Fruit fly (Drosophila melanogaster): ENCODE measurements around the gene CG15387.

CG15387 gene

dm6 chr2L:2236722-2237121, 10.6 kb upstream of the CG15387 start, which contains the start of gene Sec24CD (continued):
- TF ChIP-seq wdn (GFP tag; IDR thresholded peaks at IDR 0.05) (no peak), CG31365 (tag; optimal IDR thresholded peaks at IDR 0.05) (no peak), lmd (GFP tag; IDR thresholded peaks at IDR 0.05) (no peak), Deaf1 (tag; optimal IDR thresholded peaks at IDR 0.05) (no peak), hbn (GFP tag; IDR thresholded peaks at IDR 0.05; ENCODE audit: partially characterized antibody) (peak; percentile 76), ham (GFP tag; IDR thresholded peaks at IDR 0.05) (no peak), Jarid2 (GFP tag; optimal IDR thresholded peaks at IDR 0.05) (no peak), hkb (optimal IDR thresholded peaks at IDR 0.05) (no peak), hkb (GFP tag; IDR thresholded peaks at IDR 0.05) (no peak), Myb (GFP tag; optimal IDR thresholded peaks at IDR 0.05) (no peak), prd (optimal IDR thresholded peaks at IDR 0.05) (no peak), prd (GFP tag; IDR thresholded peaks at IDR 0.05) (no peak), z (GFP tag; IDR thresholded peaks at IDR 0.05) (no peak), CG6765 (GFP tag; optimal IDR thresholded peaks at IDR 0.05) (no peak), BEAF-32 (GFP tag; optimal IDR thresholded peaks at IDR 0.05) (peak; percentile 61), CG7372 (GFP tag; IDR thresholded peaks at IDR 0.05) (no peak), jumu (GFP tag; optimal IDR thresholded peaks at IDR 0.05) (no peak), CG4404 (GFP tag; IDR thresholded peaks at IDR 0.05) (no peak), CG10267 (tag; optimal IDR thresholded peaks at IDR 0.05) (peak; percentile 68), salm (tag; optimal IDR thresholded peaks at IDR 0.05) (peak; percentile 16), CG9609 (GFP tag; optimal IDR thresholded peaks at IDR 0.05) (no peak), CG32532 (GFP tag; IDR thresholded peaks at IDR 0.05) (no peak), gcm2 (GFP tag; optimal IDR thresholded peaks at IDR 0.05) (no peak), Xbp1 (GFP tag; optimal IDR thresholded peaks at IDR 0.05) (peak; percentile 79), CG13624 (GFP tag; optimal IDR thresholded peaks at IDR 0.05) (no peak), tx (GFP tag; optimal IDR thresholded peaks at IDR 0.05) (no peak), tin (GFP tag; optimal IDR thresholded peaks at IDR 0.05) (no peak), Bdp1 (GFP tag; optimal IDR thresholded peaks at IDR 0.05) (no peak), CG12391 (tag; optimal IDR thresholded peaks at IDR 0.05) (peak; percentile 52), wor (GFP tag; IDR thresholded peaks at IDR 0.05) (no peak), CG6791 (GFP tag; IDR thresholded peaks at IDR 0.05; ENCODE audit: partially characterized antibody) (peak; percentile 96), pho (GFP tag; optimal IDR thresholded peaks at IDR 0.05) (no peak), CG11085 (GFP tag; IDR thresholded peaks at IDR 0.05) (no peak), CG3995 (GFP tag; optimal IDR thresholded peaks at IDR 0.05) (no peak), chinmo (GFP tag; IDR thresholded peaks at IDR 0.05; ENCODE audit: partially characterized antibody) (peak; percentile 97), lbe (GFP tag; optimal IDR thresholded peaks at IDR 0.05) (peak; percentile 46), nmo (GFP tag; optimal IDR thresholded peaks at IDR 0.05) (peak; percentile 22), CG9797 (GFP tag; optimal IDR thresholded peaks at IDR 0.05) (peak; percentile 35)

- TF ChIP-seq ash1 (GFP tag; optimal IDR thresholded peaks at IDR 0.05) = no peak
- TF ChIP-seq CG2199 (GFP tag; IDR thresholded peaks at IDR 0.05) = peak; percentile 32; the same call in 1 of the 3 replicates
- TF ChIP-seq CG2712 (tag; optimal IDR thresholded peaks at IDR 0.05) = no peak
- no peak for TF ChIP-seq CG18011 (GFP tag; optimal IDR thresholded peaks at IDR 0.05)
- no peak for TF ChIP-seq CG10979 (tag; optimal IDR thresholded peaks at IDR 0.05)
- TF ChIP-seq disco-r (GFP tag; optimal IDR thresholded peaks at IDR 0.05) = no peak
- TF ChIP-seq CG7987 (GFP tag; optimal IDR thresholded peaks at IDR 0.05) = no peak
- no peak for TF ChIP-seq CG12104 (GFP tag; optimal IDR thresholded peaks at IDR 0.05)
- peak; percentile 52 for TF ChIP-seq sens (GFP tag)
- no peak for TF ChIP-seq seq (GFP tag; IDR thresholded peaks at IDR 0.05)
- TF ChIP-seq psq (GFP tag; optimal IDR thresholded peaks at IDR 0.05) = no peak
- no peak for TF ChIP-seq ttk (GFP tag; IDR thresholded peaks at IDR 0.05)
- no peak for TF ChIP-seq CG5245 (GFP tag; optimal IDR thresholded peaks at IDR 0.05)
- TF ChIP-seq Myb (GFP tag; optimal IDR thresholded peaks at IDR 0.05) = no peak
- TF ChIP-seq dm (GFP tag; optimal IDR thresholded peaks at IDR 0.05) = no peak
- no peak for TF ChIP-seq CG7786 (GFP tag; optimal IDR thresholded peaks at IDR 0.05)
- TF ChIP-seq CG30431 (GFP tag; optimal IDR thresholded peaks at IDR 0.05) = no peak
These were observed 2.2 kb upstream of the CG15387 start for dm6 chr2L:2228179-2228849.

Measured in whole organism, embryonic.